Worm (Caenorhabditis elegans): Measurements from ENCODE around the gene K11H12.9.

DNA sequence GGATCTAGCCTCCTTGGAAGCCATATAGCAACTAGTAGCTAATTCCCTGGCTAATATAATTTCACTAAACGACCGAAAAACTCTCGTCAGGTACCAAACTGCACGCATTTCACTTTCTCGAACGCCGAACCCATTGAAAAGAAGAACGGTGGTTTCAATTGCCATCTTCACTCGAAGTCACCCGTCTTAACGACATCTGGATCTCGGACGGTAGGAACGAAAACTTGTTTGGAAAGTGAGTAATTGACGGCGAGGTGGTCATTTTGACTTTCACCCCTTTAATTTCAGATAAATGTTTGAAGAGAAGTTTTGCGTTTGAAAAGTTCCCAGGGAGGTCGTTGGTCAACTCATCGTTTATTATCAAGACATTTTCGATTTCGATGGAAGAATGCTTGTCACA, 35.3 kb downstream of the K11H12.9 start:
- TF ChIP-seq ceh-18 (tag; optimal IDR thresholded peaks at IDR 0.05) (no peak), ceh-45 (GFP tag; IDR thresholded peaks at IDR 0.05) (no peak), pha-2 (tag; optimal IDR thresholded peaks at IDR 0.05) (no peak)
